Worm (Caenorhabditis elegans): ENCODE data around the gene lips-15.

DNA sequence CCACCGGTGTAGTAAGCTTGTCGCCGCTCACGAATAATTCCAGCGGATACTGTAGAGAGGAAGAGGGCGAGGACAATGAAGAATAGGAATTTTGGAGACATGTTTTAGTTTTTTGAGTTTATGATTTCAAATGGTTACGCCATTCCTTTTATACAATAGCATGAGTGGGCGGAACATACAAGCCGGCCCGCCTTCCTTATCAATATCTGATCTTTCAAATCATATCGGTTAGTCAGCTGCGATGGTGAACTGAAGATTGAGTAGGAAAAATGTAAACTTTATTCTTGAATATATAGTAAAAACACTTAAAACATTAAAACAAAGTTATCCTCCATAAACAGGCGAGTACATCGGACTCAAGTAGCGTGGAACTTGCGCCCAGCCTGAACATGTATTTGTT lies 16.6 kb downstream of the lips-15 start, which contains the start of gene nspe-1:
- TF ChIP-seq ces-1 (GFP tag; optimal IDR thresholded peaks at IDR 0.05) (no peak), elt-1 (tag; optimal IDR thresholded peaks at IDR 0.05; ENCODE audit: borderline replicate concordance, insufficient read depth) (no peak), elt-3 (tag; optimal IDR thresholded peaks at IDR 0.05) (no peak)
